Fruit fly (Drosophila melanogaster) whole organism, embryonic: ENCODE measurements around the gene slow.
A peak's percentile ranks its signal among the peaks of the same experiment; 100 is the strongest.

ENCODE experiments used
- Atf-2 ChIP-seq: fragments of 200-800 bp; sonication (Bioruptor generic); optimal IDR thresholded peaks from 2 replicates; lab custom pipeline; 2016; ENCODE audit warnings: missing biosample characterization, missing genetic modification characterization
- BEAF-32 ChIP-seq: fragments of 200-800 bp; sonication (Bioruptor generic); optimal IDR thresholded peaks from 3 replicates; lab custom pipeline; 2017; ENCODE audit warnings: missing biosample characterization, missing genetic modification characterization, mild to moderate bottlenecking, moderate library complexity, missing genetic modification reagents
- CG10543 ChIP-seq: fragments of 200-800 bp; sonication (Bioruptor generic); optimal IDR thresholded peaks from 3 replicates; lab custom pipeline; 2017; ENCODE audit warnings: missing biosample characterization, mild to moderate bottlenecking, missing genetic modification characterization, moderate library complexity
- CG10979 ChIP-seq: fragments of 200-800 bp; sonication (Bioruptor generic); optimal IDR thresholded peaks from 2 replicates; lab custom pipeline; 2018; ENCODE audit warnings: missing biosample characterization, mild to moderate bottlenecking, missing genetic modification characterization, moderate library complexity
- CG11504 ChIP-seq: fragments of 200-800 bp; sonication (Bioruptor generic); optimal IDR thresholded peaks from 3 replicates; lab custom pipeline; 2019; ENCODE audit warnings: missing biosample characterization, mild to moderate bottlenecking, missing genetic modification characterization, moderate library complexity
- CG11695 ChIP-seq: fragments of 200-800 bp; sonication (Bioruptor generic); IDR thresholded peaks from 3 replicates; pipeline ENCODE4 v1.3.6; 2022; ENCODE audit warnings: missing biosample characterization, missing genetic modification characterization
- CG12942 ChIP-seq: fragments of 200-800 bp; sonication (Bioruptor generic); optimal IDR thresholded peaks from 3 replicates; lab custom pipeline; 2016; ENCODE audit warnings: missing biosample characterization, missing genetic modification characterization
- CG13287 ChIP-seq: fragments of 200-800 bp; sonication (Bioruptor generic); IDR thresholded peaks from 2 replicates; pipeline ENCODE4 v1.3.6; 2022; ENCODE audit warnings: missing biosample characterization, missing genetic modification characterization; ENCODE audit not compliant: partially characterized antibody
- CG13894 ChIP-seq: fragments of 200-800 bp; sonication (Bioruptor generic); optimal IDR thresholded peaks from 3 replicates; lab custom pipeline; 2018; ENCODE audit warnings: missing biosample characterization, mild to moderate bottlenecking, missing genetic modification characterization, moderate library complexity
- CG15514 ChIP-seq: fragments of 200-800 bp; sonication (Bioruptor generic); optimal IDR thresholded peaks from 3 replicates; lab custom pipeline; 2017; ENCODE audit warnings: missing biosample characterization, missing genetic modification characterization, mild to moderate bottlenecking, moderate library complexity, missing genetic modification reagents
- CG1603 ChIP-seq: fragments of 200-800 bp; sonication (Bioruptor generic); optimal IDR thresholded peaks from 2 replicates; lab custom pipeline; 2019; ENCODE audit warnings: missing biosample characterization, mild to moderate bottlenecking, missing genetic modification characterization, moderate library complexity
- CG16815 ChIP-seq: fragments of 200-800 bp; sonication (Bioruptor generic); optimal IDR thresholded peaks from 3 replicates; lab custom pipeline; 2017; ENCODE audit warnings: missing biosample characterization, mild to moderate bottlenecking, missing genetic modification characterization
- CG17802 ChIP-seq: fragments of 200-800 bp; sonication (Bioruptor generic); optimal IDR thresholded peaks from 2 replicates; lab custom pipeline; 2018; ENCODE audit warnings: missing biosample characterization, mild to moderate bottlenecking, missing genetic modification characterization, moderate library complexity
- CG2120 ChIP-seq: fragments of 200-800 bp; sonication (Bioruptor generic); optimal IDR thresholded peaks from 3 replicates; lab custom pipeline; 2016; ENCODE audit warnings: missing biosample characterization, missing genetic modification characterization
- CG34224 ChIP-seq: fragments of 200-800 bp; sonication (Bioruptor generic); IDR thresholded peaks from 3 replicates; pipeline ENCODE4 v1.3.6; 2022; ENCODE audit warnings: missing biosample characterization, missing genetic modification characterization; ENCODE audit not compliant: partially characterized antibody
- CG34376 ChIP-seq: fragments of 200-800 bp; sonication (Bioruptor generic); optimal IDR thresholded peaks from 2 replicates; lab custom pipeline; 2018; ENCODE audit warnings: missing biosample characterization, mild to moderate bottlenecking, missing genetic modification characterization
- CG7372 ChIP-seq: fragments of 200-800 bp; sonication (Bioruptor generic); IDR thresholded peaks from 2 replicates; pipeline ENCODE4 v1.3.6; 2022; ENCODE audit warnings: missing biosample characterization, missing genetic modification characterization
- CG7745 ChIP-seq: fragments of 200-800 bp; sonication (Bioruptor generic); optimal IDR thresholded peaks from 2 replicates; lab custom pipeline; 2018; ENCODE audit warnings: missing biosample characterization, mild to moderate bottlenecking, missing genetic modification characterization, moderate library complexity
- CG9437 ChIP-seq: fragments of 200-800 bp; sonication (Bioruptor generic); optimal IDR thresholded peaks from 2 replicates; lab custom pipeline; 2018; ENCODE audit warnings: missing biosample characterization, mild to moderate bottlenecking, missing genetic modification characterization
- CG9932 ChIP-seq: fragments of 200-800 bp; sonication (Bioruptor generic); IDR thresholded peaks from 2 replicates; pipeline ENCODE4 v1.3.6; 2022; ENCODE audit warnings: missing biosample characterization, missing genetic modification characterization
- Deaf1 ChIP-seq: fragments of 200-800 bp; optimal IDR thresholded peaks from 3 replicates; lab custom pipeline; 2019; ENCODE audit warnings: missing biosample characterization, mild to moderate bottlenecking, missing genetic modification characterization, moderate library complexity
- Dll ChIP-seq: fragments of 200-800 bp; sonication (Bioruptor generic); IDR thresholded peaks from 4 replicates; pipeline ENCODE4 v1.3.6; 2022; ENCODE audit warnings: missing biosample characterization, missing genetic modification characterization; ENCODE audit not compliant: partially characterized antibody
- Doc3 ChIP-seq: fragments of 200-800 bp; sonication (Bioruptor generic); IDR thresholded peaks from 3 replicates; pipeline ENCODE4 v1.3.6; 2022; ENCODE audit warnings: missing biosample characterization, missing genetic modification characterization; ENCODE audit not compliant: partially characterized antibody
- Hmx ChIP-seq: fragments of 200-800 bp; sonication (Bioruptor generic); optimal IDR thresholded peaks from 2 replicates; lab custom pipeline; 2016; ENCODE audit warnings: missing biosample characterization, missing genetic modification characterization
- Hr39 ChIP-seq: fragments of >200 bp; optimal IDR thresholded peaks from 2 replicates; lab custom pipeline; 2017
- Lim3 ChIP-seq: fragments of 200-800 bp; sonication (Bioruptor generic); IDR thresholded peaks from 2 replicates; pipeline ENCODE4 v1.3.6; 2022; ENCODE audit warnings: missing biosample characterization, missing genetic modification characterization
- Nf-YC ChIP-seq: fragments of 200-800 bp; optimal IDR thresholded peaks from 3 replicates; lab custom pipeline; 2019; ENCODE audit warnings: missing biosample characterization, mild to moderate bottlenecking, missing genetic modification characterization, moderate library complexity
- Rfx ChIP-seq: fragments of 200-800 bp; sonication (Bioruptor generic); IDR thresholded peaks from 2 replicates; pipeline ENCODE4 v1.3.6; 2022; ENCODE audit warnings: missing biosample characterization, missing genetic modification characterization
- Sry-β ChIP-seq: fragments of 200-800 bp; sonication (Bioruptor generic); optimal IDR thresholded peaks from 2 replicates; lab custom pipeline; 2018; ENCODE audit warnings: missing biosample characterization, mild to moderate bottlenecking, missing genetic modification characterization, moderate library complexity
- abd-A ChIP-seq: fragments of 200-800 bp; sonication (Bioruptor generic); optimal IDR thresholded peaks from 3 replicates; lab custom pipeline; 2019; ENCODE audit warnings: missing biosample characterization, mild to moderate bottlenecking, missing genetic modification characterization, moderate library complexity
- cato ChIP-seq: fragments of 200-800 bp; sonication (Bioruptor generic); optimal IDR thresholded peaks from 2 replicates; lab custom pipeline; 2016; ENCODE audit warnings: missing biosample characterization, missing genetic modification characterization, borderline replicate concordance
- dm ChIP-seq: fragments of 200-800 bp; sonication (Bioruptor generic); optimal IDR thresholded peaks from 3 replicates; lab custom pipeline; 2016; ENCODE audit warnings: missing biosample characterization, missing genetic modification characterization
- exex ChIP-seq: fragments of 200-800 bp; sonication (Bioruptor generic); optimal IDR thresholded peaks from 4 replicates; lab custom pipeline; 2018; ENCODE audit warnings: missing biosample characterization, mild to moderate bottlenecking, missing genetic modification characterization, moderate library complexity
- grn ChIP-seq: fragments of 200-800 bp; sonication (Bioruptor generic); optimal IDR thresholded peaks from 3 replicates; lab custom pipeline; 2017; ENCODE audit warnings: missing biosample characterization, missing genetic modification characterization
- hth ChIP-seq: fragments of >200 bp; optimal IDR thresholded peaks from 2 replicates; lab custom pipeline; 2017; ENCODE audit warnings: inconsistent platforms
- oc ChIP-seq: fragments of 200-800 bp; sonication (Bioruptor generic); optimal IDR thresholded peaks from 2 replicates; lab custom pipeline; 2018; ENCODE audit warnings: missing biosample characterization, mild to moderate bottlenecking, missing genetic modification characterization, moderate library complexity
- org-1 ChIP-seq: fragments of 200-800 bp; sonication (Bioruptor generic); optimal IDR thresholded peaks from 2 replicates; lab custom pipeline; 2017; ENCODE audit warnings: missing biosample characterization, missing genetic modification characterization
- peb ChIP-seq: fragments of 200-800 bp; sonication (Bioruptor generic); IDR thresholded peaks from 2 replicates; pipeline ENCODE4 v1.3.6; 2022; ENCODE audit warnings: missing biosample characterization, missing genetic modification characterization
- pros ChIP-seq: fragments of 200-800 bp; sonication (Bioruptor generic); optimal IDR thresholded peaks from 3 replicates; lab custom pipeline; 2019; ENCODE audit warnings: missing biosample characterization, mild to moderate bottlenecking, missing genetic modification characterization, moderate library complexity
- sd ChIP-seq: fragments of 200-800 bp; sonication (Bioruptor generic); optimal IDR thresholded peaks from 3 replicates; lab custom pipeline; 2018; ENCODE audit warnings: missing biosample characterization, mild to moderate bottlenecking, missing genetic modification characterization, moderate library complexity
- unc-4 ChIP-seq: fragments of 200-800 bp; sonication (Bioruptor generic); IDR thresholded peaks from 2 replicates; pipeline ENCODE4 v1.3.6; 2022; ENCODE audit warnings: missing biosample characterization, missing genetic modification characterization; ENCODE audit not compliant: partially characterized antibody
- zfh2 ChIP-seq: fragments of 200-800 bp; sonication (Bioruptor generic); optimal IDR thresholded peaks from 2 replicates; lab custom pipeline; 2016; ENCODE audit warnings: missing biosample characterization, missing genetic modification characterization

The slow gene

dm6 chr3L:4436421-4436820 lies 52.2 kb downstream of the slow start, which contains the start of gene CG15021:
Gene CG15021, plus strand, starts transcription at chr3L:4436721.
- TF ChIP-seq exex, result no peak
- no peak for TF ChIP-seq CG12942 (GFP tag; lab: Kevin White, UChicago)
- peak; percentile 57 for TF ChIP-seq Deaf1 (tag; lab: Kevin White, UChicago)
- TF ChIP-seq CG34224 (GFP tag; lab: Robert Waterston, UW), result 0 out of 3 replicates have a peak, but pooled peaks have one; percentile 22
- TF ChIP-seq sd (tag; lab: Kevin White, UChicago), result peak; percentile 12

DNA sequence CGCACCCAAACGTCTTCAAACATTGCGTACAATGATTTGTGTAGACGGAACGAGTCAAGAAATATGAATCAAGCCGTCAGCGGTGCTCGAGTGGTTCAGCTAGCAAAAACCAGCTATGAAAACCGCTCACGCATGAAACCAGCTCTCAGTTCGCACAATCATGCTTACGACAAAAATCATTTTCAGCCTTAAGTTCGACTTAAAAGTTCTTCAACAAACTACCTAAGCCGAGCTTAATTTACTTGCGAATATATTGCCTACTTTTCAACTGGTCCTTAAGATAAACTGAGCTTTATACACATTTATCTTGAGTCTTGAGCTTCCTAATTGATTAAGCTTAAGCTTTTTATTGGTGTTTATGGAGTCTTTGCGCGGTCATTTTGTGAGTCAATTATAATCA lies 55.9 kb downstream of the slow start:
- TF ChIP-seq dm (GFP tag; lab: Kevin White, UChicago) (no peak), CG13894 (tag; lab: Kevin White, UChicago) (peak; percentile 37), hth (lab: Kevin White, UChicago) (no peak), CG1603 (no peak), CG9932 (GFP tag; lab: Robert Waterston, UW) (peak; percentile 18; the same call in 1 of the 2 replicates), unc-4 (0 out of 2 replicates have a peak, but pooled peaks have one; percentile 16), cato (no peak), CG15514 (GFP tag; lab: Kevin White, UChicago) (peak; percentile 97), org-1 (GFP tag; lab: Kevin White, UChicago) (no peak), zfh2 (no peak), Nf-YC (tag; lab: Kevin White, UChicago) (no peak), CG9437 (GFP tag; lab: Kevin White, UChicago) (peak; percentile 88), CG17802 (no peak), oc (tag; lab: Kevin White, UChicago) (peak; percentile 3), peb (no peak), CG10543 (GFP tag; lab: Kevin White, UChicago) (no peak), CG34376 (GFP tag; lab: Kevin White, UChicago) (no peak), pros (peak; percentile 19), CG11695 (no peak), CG7745 (tag; lab: Kevin White, UChicago) (peak; percentile 69), Sry-β (GFP tag; lab: Kevin White, UChicago) (peak; percentile 64), CG7372 (GFP tag; lab: Robert Waterston, UW) (0 out of 2 replicates have a peak, but pooled peaks have one; percentile 5), CG11504 (tag; lab: Kevin White, UChicago) (no peak), Lim3 (GFP tag; lab: Robert Waterston, UW) (no peak), Hr39 (lab: Kevin White, UChicago) (no peak), BEAF-32 (peak; percentile 13), CG13287 (GFP tag; lab: Robert Waterston, UW) (peak; percentile 50), CG16815 (GFP tag; lab: Kevin White, UChicago) (no peak), Dll (GFP tag; lab: Robert Waterston, UW) (0 out of 4 replicates have a peak, but pooled peaks have one; percentile 17), Hmx (GFP tag; lab: Kevin White, UChicago) (no peak), CG12942 (GFP tag; lab: Kevin White, UChicago) (no peak), Doc3 (GFP tag; lab: Robert Waterston, UW) (no peak), CG2120 (GFP tag; lab: Kevin White, UChicago) (no peak), abd-A (tag; lab: Kevin White, UChicago) (peak; percentile 88), grn (GFP tag; lab: Kevin White, UChicago) (no peak), Rfx (GFP tag; lab: Robert Waterston, UW) (peak; percentile 36; the same call in 1 of the 2 replicates), Atf-2 (GFP tag; lab: Kevin White, UChicago) (no peak), CG10979 (tag; lab: Kevin White, UChicago) (no peak)
